Worm (Caenorhabditis elegans) whole organism, L4 larva: ENCODE measurements around the gene ZC449.2.

Experiments
- D1046.2 ChIP-seq: fragments of 200-800 bp; sonication (Bioruptor generic); IDR thresholded peaks from 2 replicates; pipeline ENCODE4 v1.3.6; 2022; ENCODE audit warnings: missing genetic modification characterization, missing compliant biosample characterization
- F26F4.8 ChIP-seq: fragments of 200-800 bp; sonication (Bioruptor generic); conservative IDR thresholded peaks from 2 replicates; pipeline ENCODE4 v1.3.6; 2022; ENCODE audit warnings: missing genetic modification characterization, missing compliant biosample characterization
- F37D6.2 ChIP-seq: sonication (generic microtip); optimal IDR thresholded peaks from 2 replicates; lab custom pipeline; 2016; ENCODE audit warnings: mild to moderate bottlenecking, missing genetic modification characterization, missing compliant biosample characterization
- T20F7.1 ChIP-seq: fragments of 200-800 bp; sonication (Bioruptor generic); optimal IDR thresholded peaks from 2 replicates; lab custom pipeline; 2018; ENCODE audit warnings: mild to moderate bottlenecking, missing genetic modification characterization, missing compliant biosample characterization
- T26A8.4 ChIP-seq: fragments of 200-800 bp; sonication (Bioruptor generic); IDR thresholded peaks from 2 replicates; pipeline ENCODE4 v1.3.6; 2022; ENCODE audit warnings: missing genetic modification characterization, missing compliant biosample characterization
- Y105C5A.15 ChIP-seq: fragments of 200-800 bp; sonication (Bioruptor generic); IDR thresholded peaks from 2 replicates; pipeline ENCODE4 v1.3.6; 2022; ENCODE audit warnings: missing genetic modification characterization, missing compliant biosample characterization
- Y48G9A.11 ChIP-seq: fragments of 200-800 bp; sonication (Bioruptor generic); IDR thresholded peaks from 2 replicates; pipeline ENCODE4 v1.3.6; 2022; ENCODE audit warnings: missing genetic modification reagents, missing genetic modification characterization, missing compliant biosample characterization
- ZK337.2 ChIP-seq: fragments of 200-800 bp; sonication (Bioruptor generic); IDR thresholded peaks from 2 replicates; pipeline ENCODE4 v1.3.6; 2022; ENCODE audit warnings: missing genetic modification reagents, missing genetic modification characterization, missing compliant biosample characterization
- ZK546.5 ChIP-seq, 2 experiments: sonication (generic microtip); optimal IDR thresholded peaks; 2 replicates each; lab custom pipeline; 2017; ENCODE audit warnings: missing biosample characterization in 2 of 2, missing genetic modification characterization in 2 of 2
- aha-1 ChIP-seq: fragments of 150-350 bp; peaks from one replicate; lab custom pipeline; 2014; ENCODE audit warnings: missing biosample characterization, missing genetic modification characterization
- arid-1 ChIP-seq: fragments of 200-800 bp; sonication (Bioruptor generic); conservative IDR thresholded peaks from 2 replicates; pipeline ENCODE4 v1.3.6; 2022; ENCODE audit warnings: missing genetic modification reagents, missing genetic modification characterization, missing compliant biosample characterization
- attf-4 ChIP-seq: sonication (generic microtip); optimal IDR thresholded peaks from 3 replicates; lab custom pipeline; 2017; ENCODE audit warnings: missing biosample characterization, missing genetic modification characterization
- ceh-62 ChIP-seq: sonication (generic microtip); optimal IDR thresholded peaks from 2 replicates; lab custom pipeline; 2017; ENCODE audit warnings: missing biosample characterization, missing genetic modification characterization
- ceh-82 ChIP-seq: sonication (generic microtip); optimal IDR thresholded peaks from 2 replicates; lab custom pipeline; 2017; ENCODE audit warnings: missing biosample characterization, missing genetic modification characterization
- cey-2 ChIP-seq: sonication (generic microtip); optimal IDR thresholded peaks from 3 replicates; lab custom pipeline; 2017; ENCODE audit warnings: missing genetic modification characterization, mild to moderate bottlenecking, missing compliant biosample characterization, antibody characterized with exemption, borderline replicate concordance; ENCODE audit not compliant: insufficient read depth
- ctbp-1 ChIP-seq: fragments of 200-800 bp; sonication (Bioruptor generic); IDR thresholded peaks from 2 replicates; pipeline ENCODE4 v1.3.6; 2022; ENCODE audit warnings: missing genetic modification reagents, missing genetic modification characterization, missing compliant biosample characterization
- daf-16 ChIP-seq, 3 experiments: sonication (generic microtip); optimal IDR thresholded peaks; 2 replicates each; lab custom pipeline; 2016 to 2017; ENCODE audit warnings: missing genetic modification characterization in 3 of 3, missing genetic modification reagents in 3 of 3, mild to moderate bottlenecking in 2 of 3, missing compliant biosample characterization in 2 of 3, missing biosample characterization in 1 of 3, moderate library complexity in 1 of 3
- dmd-8 ChIP-seq: fragments of 200-800 bp; sonication (Bioruptor generic); IDR thresholded peaks from 2 replicates; pipeline ENCODE4 v1.3.6; 2022; ENCODE audit warnings: missing genetic modification characterization, missing compliant biosample characterization
- dmd-9 ChIP-seq: fragments of 200-800 bp; sonication (Bioruptor generic); IDR thresholded peaks from 2 replicates; pipeline ENCODE4 v1.3.6; 2022; ENCODE audit warnings: missing genetic modification reagents, missing genetic modification characterization, missing compliant biosample characterization
- egl-43 ChIP-seq: fragments of 200-800 bp; sonication (Bioruptor generic); IDR thresholded peaks from 2 replicates; pipeline ENCODE4 v1.3.6; 2022; ENCODE audit warnings: missing genetic modification reagents, missing genetic modification characterization, missing compliant biosample characterization
- fkh-10 ChIP-seq: fragments of 150-350 bp; optimal IDR thresholded peaks from 2 replicates; lab custom pipeline; 2014; ENCODE audit warnings: missing biosample characterization, missing genetic modification reagents, missing genetic modification characterization
- fos-1 ChIP-seq: fragments of 150-350 bp; optimal IDR thresholded peaks from 2 replicates; lab custom pipeline; 2014; ENCODE audit warnings: missing biosample characterization, missing genetic modification characterization
- hif-1 ChIP-seq, 2 experiments: sonication (generic microtip); optimal IDR thresholded peaks; 2 replicates each; lab custom pipeline; 2016 to 2017; ENCODE audit warnings: missing compliant biosample characterization in 2 of 2, missing genetic modification characterization in 2 of 2, missing genetic modification reagents in 2 of 2, missing genotype in 2 of 2, mild to moderate bottlenecking in 1 of 2
- hlh-11 ChIP-seq: fragments of 200-800 bp; sonication (Bioruptor generic); optimal IDR thresholded peaks from 2 replicates; lab custom pipeline; 2018; ENCODE audit warnings: mild to moderate bottlenecking, missing genetic modification characterization, missing compliant biosample characterization
- hlh-30 ChIP-seq: sonication (generic microtip); optimal IDR thresholded peaks from 2 replicates; lab custom pipeline; 2017; ENCODE audit warnings: antibody characterized with exemption, mild to moderate bottlenecking, missing genetic modification characterization, missing compliant biosample characterization; ENCODE audit not compliant: insufficient read depth
- hmg-1.1 ChIP-seq: fragments of 200-800 bp; sonication (Bioruptor generic); IDR thresholded peaks from 2 replicates; pipeline ENCODE4 v1.3.6; 2022; ENCODE audit warnings: missing genetic modification reagents, missing genetic modification characterization, missing compliant biosample characterization
- jun-1 ChIP-seq: fragments of 150-350 bp; optimal IDR thresholded peaks from 2 replicates; lab custom pipeline; 2014; ENCODE audit warnings: missing biosample characterization, missing genetic modification reagents, missing genetic modification characterization
- lin-39 ChIP-seq: fragments of 150-350 bp; optimal IDR thresholded peaks from 2 replicates; lab custom pipeline; 2014; ENCODE audit warnings: missing biosample characterization, missing genetic modification reagents, missing genetic modification characterization
- lsy-2 ChIP-seq, 2 experiments: fragments of 150-350 bp in 1 of 2; sonication (generic microtip) in 1 of 2; optimal IDR thresholded peaks; 2 replicates each; lab custom pipeline; 2014 to 2017; ENCODE audit warnings: missing biosample characterization in 2 of 2, missing genetic modification characterization in 2 of 2
- mdl-1 ChIP-seq, 2 experiments: fragments of 150-350 bp in 1 of 2; sonication (generic microtip) in 1 of 2; optimal IDR thresholded peaks; 2 replicates each; lab custom pipeline; 2014 to 2017; ENCODE audit warnings: missing biosample characterization in 2 of 2, missing genetic modification characterization in 2 of 2
- mdt-29 ChIP-seq: fragments of 200-800 bp; sonication (Bioruptor generic); IDR thresholded peaks from 2 replicates; pipeline ENCODE4 v1.3.6; 2022; ENCODE audit warnings: missing genetic modification reagents, missing genetic modification characterization, missing compliant biosample characterization
- mep-1 ChIP-seq: fragments of 150-350 bp; sonication (generic microtip); optimal IDR thresholded peaks from 3 replicates; lab custom pipeline; 2014; ENCODE audit warnings: missing biosample characterization, missing genetic modification characterization
- mxl-3 ChIP-seq: fragments of 200-800 bp; sonication (Bioruptor generic); optimal IDR thresholded peaks from 2 replicates; lab custom pipeline; 2018; ENCODE audit warnings: mild to moderate bottlenecking, missing genetic modification characterization, missing compliant biosample characterization
- nhr-10 ChIP-seq: fragments of 150-350 bp; optimal IDR thresholded peaks from 2 replicates; lab custom pipeline; 2014; ENCODE audit warnings: missing biosample characterization, missing genetic modification characterization
- nhr-11 ChIP-seq: fragments of 150-350 bp; optimal IDR thresholded peaks from 2 replicates; lab custom pipeline; 2014; ENCODE audit warnings: missing biosample characterization, missing genetic modification characterization
- nhr-111 ChIP-seq: fragments of 200-800 bp; sonication (Bioruptor generic); optimal IDR thresholded peaks from 2 replicates; lab custom pipeline; 2018; ENCODE audit warnings: mild to moderate bottlenecking, missing genetic modification characterization, missing compliant biosample characterization
- nhr-25 ChIP-seq: sonication (generic microtip); optimal IDR thresholded peaks from 2 replicates; lab custom pipeline; 2017; ENCODE audit warnings: missing genetic modification characterization, mild to moderate bottlenecking, missing compliant biosample characterization, antibody characterized with exemption, moderate library complexity, borderline replicate concordance; ENCODE audit not compliant: insufficient read depth
- nhr-42 ChIP-seq: fragments of 200-800 bp; sonication (Bioruptor generic); IDR thresholded peaks from 2 replicates; pipeline ENCODE4 v1.3.6; 2022; ENCODE audit warnings: missing genetic modification characterization, missing compliant biosample characterization
- nhr-6 ChIP-seq: fragments of 150-350 bp; optimal IDR thresholded peaks from 2 replicates; lab custom pipeline; 2014; ENCODE audit warnings: missing biosample characterization, missing genetic modification characterization
- nhr-76 ChIP-seq: fragments of 150-350 bp; optimal IDR thresholded peaks from 2 replicates; lab custom pipeline; 2014; ENCODE audit warnings: missing biosample characterization, missing genetic modification characterization
- nhr-77 ChIP-seq: fragments of 150-350 bp; optimal IDR thresholded peaks from 2 replicates; lab custom pipeline; 2014; ENCODE audit warnings: missing biosample characterization, missing genetic modification characterization
- rbr-2 ChIP-seq: sonication (generic microtip); optimal IDR thresholded peaks from 2 replicates; lab custom pipeline; 2016; ENCODE audit warnings: missing genotype, missing genetic modification characterization, missing compliant biosample characterization
- saeg-2 ChIP-seq: fragments of 200-800 bp; sonication (Bioruptor generic); IDR thresholded peaks from 2 replicates; pipeline ENCODE4 v1.3.6; 2022; ENCODE audit warnings: missing genetic modification reagents, missing genetic modification characterization, missing compliant biosample characterization
- sdz-12 ChIP-seq: fragments of 200-800 bp; sonication (Bioruptor generic); optimal IDR thresholded peaks from 2 replicates; lab custom pipeline; 2018; ENCODE audit warnings: mild to moderate bottlenecking, missing genetic modification characterization, missing compliant biosample characterization
- snpc-1.2 ChIP-seq: fragments of 200-800 bp; sonication (Bioruptor generic); IDR thresholded peaks from 2 replicates; pipeline ENCODE4 v1.3.6; 2022; ENCODE audit warnings: missing genetic modification reagents, missing genetic modification characterization, missing compliant biosample characterization
- snpc-4 ChIP-seq: fragments of 150-350 bp; optimal IDR thresholded peaks from 2 replicates; lab custom pipeline; 2014; ENCODE audit warnings: missing biosample characterization, missing genetic modification characterization
- spr-1 ChIP-seq: sonication (generic microtip); optimal IDR thresholded peaks from 2 replicates; lab custom pipeline; 2016; ENCODE audit warnings: mild to moderate bottlenecking, missing genetic modification characterization, missing compliant biosample characterization
- unc-39 ChIP-seq: sonication (generic microtip); optimal IDR thresholded peaks from 2 replicates; lab custom pipeline; 2017; ENCODE audit warnings: missing biosample characterization, missing genetic modification characterization
- zip-2 ChIP-seq: fragments of 150-350 bp; optimal IDR thresholded peaks from 2 replicates; lab custom pipeline; 2014; ENCODE audit warnings: missing biosample characterization, missing genetic modification characterization
- ztf-7 ChIP-seq: fragments of 150-350 bp; optimal IDR thresholded peaks from 2 replicates; lab custom pipeline; 2014; ENCODE audit warnings: missing biosample characterization, missing genetic modification characterization

ZC449.2 gene

ce11 chrX:5020996-5021395, at the start of gene ZC449.2:
Gene ZC449.2, plus strand, starts transcription at chrX:5021285.
- TF ChIP-seq nhr-25 (tag; lab: Kevin White, UChicago) (no peak), hlh-30 (tag; lab: Kevin White, UChicago) (no peak), daf-16 (GFP tag; optimal IDR thresholded peaks at IDR 0.05; lab: Kevin White, UChicago) (no peak), daf-16 (tag; optimal IDR thresholded peaks at IDR 0.05; lab: Kevin White, UChicago) (peak; percentile 9), ceh-82 (no peak), F26F4.8 (GFP tag; lab: Robert Waterston, UW) (no peak), nhr-6 (tag; lab: Kevin White, UChicago) (no peak), aha-1 (tag; lab: Kevin White, UChicago) (peak; percentile 71), ctbp-1 (no peak), hmg-1.1 (no peak)

DNA sequence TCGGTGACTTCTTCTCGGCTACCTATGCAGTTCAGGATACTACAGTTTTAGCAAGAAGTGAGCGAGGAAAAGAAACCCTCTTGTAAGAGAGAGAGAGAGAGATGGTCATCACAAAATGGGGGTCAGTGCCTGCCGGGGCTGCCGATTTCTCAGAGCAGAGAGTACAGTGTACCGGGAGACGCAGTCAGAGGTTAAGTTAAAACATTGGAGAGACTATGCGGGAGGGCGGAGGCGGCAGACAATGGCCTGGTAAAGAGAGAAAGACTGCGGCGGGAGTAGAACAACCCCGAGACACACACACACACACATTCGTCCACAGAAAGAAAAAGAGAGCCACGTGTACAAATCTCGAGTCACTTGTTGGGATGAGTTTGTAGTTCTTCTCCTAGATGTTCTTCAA, 49.7 kb upstream of the ZC449.2 start:
- TF ChIP-seq zip-2, result no peak
- TF ChIP-seq dmd-8 (GFP tag; lab: Robert Waterston, UW), result no peak
- TF ChIP-seq attf-4 (tag; lab: Kevin White, UChicago), result no peak
- TF ChIP-seq Y48G9A.11 (GFP tag; lab: Robert Waterston, UW), result no peak
- TF ChIP-seq sdz-12 (GFP tag; lab: Kevin White, UChicago), result no peak
- no peak for TF ChIP-seq ztf-7 (tag; lab: Kevin White, UChicago)
- peak; percentile 91 for TF ChIP-seq aha-1 (tag; lab: Kevin White, UChicago)
- TF ChIP-seq nhr-42 (GFP tag; lab: Robert Waterston, UW), result 0 out of 2 replicates have a peak, but pooled peaks have one; percentile 21
- no peak for TF ChIP-seq mdt-29 (GFP tag; lab: Robert Waterston, UW)
- no peak for TF ChIP-seq nhr-111 (GFP tag; lab: Kevin White, UChicago)
- TF ChIP-seq rbr-2 (tag; lab: Kevin White, UChicago), result peak; percentile 34
- TF ChIP-seq fkh-10, result no peak
- no peak for TF ChIP-seq dmd-9
- TF ChIP-seq nhr-11 (tag; lab: Kevin White, UChicago), result no peak
- no peak for TF ChIP-seq ctbp-1
- no peak for TF ChIP-seq spr-1 (tag; lab: Kevin White, UChicago)
- no peak for TF ChIP-seq nhr-10 (tag; lab: Kevin White, UChicago)
- TF ChIP-seq ZK337.2 (GFP tag; lab: Robert Waterston, UW), result no peak
- TF ChIP-seq T26A8.4, result no peak
- no peak for TF ChIP-seq cey-2 (tag; lab: Kevin White, UChicago)
- TF ChIP-seq ceh-82, result no peak
- TF ChIP-seq jun-1 (tag; lab: Kevin White, UChicago), result no peak
- no peak for TF ChIP-seq daf-16 (GFP tag; optimal IDR thresholded peaks at IDR 0.05; lab: Kevin White, UChicago)
- TF ChIP-seq daf-16 (tag; optimal IDR thresholded peaks at IDR 0.05; lab: Kevin White, UChicago), result peak; percentile 17
- no peak for TF ChIP-seq F37D6.2 (tag; lab: Kevin White, UChicago)
- peak; percentile 58 for TF ChIP-seq mep-1 (tag; lab: Kevin White, UChicago)
- TF ChIP-seq ZK546.5 (tag; optimal IDR thresholded peaks at IDR 0.05; lab: Kevin White, UChicago), result no peak
- TF ChIP-seq mxl-3, result peak; percentile 67
- no peak for TF ChIP-seq T20F7.1
- no peak for TF ChIP-seq D1046.2 (GFP tag; lab: Robert Waterston, UW)
- no peak for TF ChIP-seq lin-39 (tag; lab: Kevin White, UChicago)
- no peak for TF ChIP-seq snpc-4 (tag; lab: Kevin White, UChicago)
- TF ChIP-seq snpc-1.2, result no peak; the same call in 1 of the 2 replicates
- no peak for TF ChIP-seq unc-39 (tag; lab: Kevin White, UChicago)
- TF ChIP-seq saeg-2, result no peak
- peak; percentile 16 for TF ChIP-seq nhr-77 (tag; lab: Kevin White, UChicago)
- TF ChIP-seq mdl-1 (tag; optimal IDR thresholded peaks at IDR 0.05; lab: Kevin White, UChicago), result peak; percentile 25 to 87
- no peak for TF ChIP-seq egl-43 (GFP tag; lab: Robert Waterston, UW)
- no peak for TF ChIP-seq ceh-62 (tag; lab: Kevin White, UChicago)
- TF ChIP-seq hif-1 (tag; optimal IDR thresholded peaks at IDR 0.05; lab: Kevin White, UChicago), result no peak
- no peak for TF ChIP-seq arid-1
- TF ChIP-seq Y105C5A.15, result no peak
- TF ChIP-seq hlh-11 (tag; lab: Kevin White, UChicago), result peak; percentile 40
- no peak for TF ChIP-seq fos-1 (tag; lab: Kevin White, UChicago)
- TF ChIP-seq lsy-2 (tag; optimal IDR thresholded peaks at IDR 0.05; lab: Kevin White, UChicago), result peak; percentile 6 to 29
- TF ChIP-seq nhr-76, result no peak
